Worm (Caenorhabditis elegans) whole organism, L1 larva: Measurements from ENCODE around the gene F01F1.14.
A peak's percentile ranks its signal among the peaks of the same experiment; 100 is the strongest.

ENCODE experiments used
- C04F5.9 ChIP-seq: sonication (generic microtip); optimal IDR thresholded peaks from 2 replicates; lab custom pipeline; 2016; ENCODE audit warnings: missing genetic modification characterization, missing compliant biosample characterization
- C16A3.4 ChIP-seq: fragments of 150-350 bp; optimal IDR thresholded peaks from 2 replicates; lab custom pipeline; 2014; ENCODE audit warnings: missing biosample characterization, missing genetic modification characterization
- aha-1 ChIP-seq: fragments of 150-350 bp; optimal IDR thresholded peaks from 2 replicates; lab custom pipeline; 2014; ENCODE audit warnings: missing biosample characterization, missing genetic modification characterization
- blmp-1 ChIP-seq: fragments of 150-350 bp; optimal IDR thresholded peaks from 2 replicates; lab custom pipeline; 2014; ENCODE audit warnings: missing biosample characterization, missing genetic modification characterization
- ceh-82 ChIP-seq, 3 experiments: fragments of 150-350 bp in 1 of 3; sonication (generic microtip) in 2 of 3; optimal IDR thresholded peaks; 2 replicates each; lab custom pipeline; 2014 to 2017; ENCODE audit warnings: missing biosample characterization in 3 of 3, missing genetic modification characterization in 3 of 3
- ceh-88 ChIP-seq: fragments of 200-800 bp; sonication (Bioruptor generic); IDR thresholded peaks from 2 replicates; pipeline ENCODE4 v1.3.6; 2022; ENCODE audit warnings: missing genetic modification characterization, missing compliant biosample characterization
- dpl-1 ChIP-seq, 3 experiments: fragments of 150-350 bp in 2 of 3; sonication (generic microtip) in 1 of 3; optimal IDR thresholded peaks; 2 replicates each; lab custom pipeline; 2014 to 2017; ENCODE audit warnings: missing biosample characterization in 3 of 3, missing genetic modification characterization in 3 of 3, missing genetic modification reagents in 3 of 3
- efl-1 ChIP-seq, 4 experiments: fragments of 150-350 bp; optimal IDR thresholded peaks in 3 of 4; peaks in 1 of 4; 1 replicate in 1 of 4; 2 replicates in 3 of 4; lab custom pipeline; 2014; ENCODE audit warnings: missing biosample characterization in 2 of 4, missing genetic modification characterization in 2 of 4, missing genetic modification reagents in 2 of 4
- efl-3 ChIP-seq: fragments of 200-800 bp; sonication (Bioruptor generic); optimal IDR thresholded peaks from 2 replicates; lab custom pipeline; 2018; ENCODE audit warnings: mild to moderate bottlenecking, missing genetic modification characterization, missing compliant biosample characterization
- elt-2 ChIP-seq: sonication (generic microtip); optimal IDR thresholded peaks from 2 replicates; lab custom pipeline; 2016; ENCODE audit warnings: missing genetic modification characterization, mild to moderate bottlenecking, inconsistent platforms, missing compliant biosample characterization, missing genetic modification reagents
- ets-5 ChIP-seq: fragments of 200-800 bp; sonication (Bioruptor generic); IDR thresholded peaks from 2 replicates; pipeline ENCODE4 v1.3.6; 2022; ENCODE audit warnings: missing genetic modification characterization, missing compliant biosample characterization
- fkh-10 ChIP-seq: sonication (generic microtip); optimal IDR thresholded peaks from 2 replicates; lab custom pipeline; 2017; ENCODE audit warnings: missing biosample characterization, missing genetic modification reagents, missing genetic modification characterization
- fkh-8 ChIP-seq: sonication (generic microtip); optimal IDR thresholded peaks from 2 replicates; lab custom pipeline; 2016; ENCODE audit warnings: mild to moderate bottlenecking, missing genetic modification characterization, missing compliant biosample characterization
- fos-1 ChIP-seq: fragments of 150-350 bp; optimal IDR thresholded peaks from 2 replicates; lab custom pipeline; 2014; ENCODE audit warnings: missing biosample characterization, missing genetic modification characterization
- hlh-17 ChIP-seq: fragments of 200-800 bp; sonication (Bioruptor generic); optimal IDR thresholded peaks from 2 replicates; lab custom pipeline; 2018; ENCODE audit warnings: missing genetic modification characterization, mild to moderate bottlenecking, missing compliant biosample characterization, moderate library complexity, borderline replicate concordance
- hlh-4 ChIP-seq: sonication (generic microtip); optimal IDR thresholded peaks from 2 replicates; lab custom pipeline; 2016; ENCODE audit warnings: mild to moderate bottlenecking, missing genetic modification characterization, missing compliant biosample characterization
- hpl-2 ChIP-seq: fragments of 150-350 bp; optimal IDR thresholded peaks from 2 replicates; lab custom pipeline; 2014; ENCODE audit warnings: missing biosample characterization, missing genetic modification reagents, missing genetic modification characterization
- irx-1 ChIP-seq: sonication (generic microtip); optimal IDR thresholded peaks from 2 replicates; lab custom pipeline; 2016; ENCODE audit warnings: missing genetic modification characterization, missing compliant biosample characterization
- lin-14 ChIP-seq: fragments of 200-800 bp; sonication (Bioruptor generic); optimal IDR thresholded peaks from 2 replicates; lab custom pipeline; 2018; ENCODE audit warnings: mild to moderate bottlenecking, missing genetic modification characterization, moderate library complexity, missing compliant biosample characterization
- lin-15B ChIP-seq: fragments of 150-350 bp; sonication (generic microtip); optimal IDR thresholded peaks from 3 replicates; lab custom pipeline; 2014; ENCODE audit warnings: missing biosample characterization, missing genetic modification characterization
- lin-35 ChIP-seq, 2 experiments: fragments of 150-350 bp; optimal IDR thresholded peaks; 2 replicates each; lab custom pipeline; 2014; ENCODE audit warnings: missing biosample characterization in 2 of 2, missing genetic modification characterization in 2 of 2, missing genetic modification reagents in 2 of 2
- lsy-2 ChIP-seq, 2 experiments: fragments of 150-350 bp; optimal IDR thresholded peaks; 2 replicates each; lab custom pipeline; 2014; ENCODE audit warnings: missing biosample characterization in 2 of 2, missing genetic modification characterization in 2 of 2
- mdl-1 ChIP-seq, 2 experiments: fragments of 150-350 bp; optimal IDR thresholded peaks; 2 replicates each; lab custom pipeline; 2014 to 2017; ENCODE audit warnings: missing biosample characterization in 2 of 2, missing genetic modification characterization in 2 of 2, inconsistent platforms in 1 of 2
- nhr-11 ChIP-seq: fragments of 150-350 bp; optimal IDR thresholded peaks from 2 replicates; lab custom pipeline; 2014; ENCODE audit warnings: missing biosample characterization, missing genetic modification characterization
- nhr-19 ChIP-seq: fragments of 200-800 bp; sonication (Bioruptor generic); conservative IDR thresholded peaks from 2 replicates; pipeline ENCODE4 v1.3.6; 2022; ENCODE audit warnings: missing genetic modification characterization, missing compliant biosample characterization
- nhr-20 ChIP-seq: sonication (generic microtip); optimal IDR thresholded peaks from 2 replicates; lab custom pipeline; 2016; ENCODE audit warnings: mild to moderate bottlenecking, missing genetic modification characterization, missing compliant biosample characterization
- nhr-47 ChIP-seq: sonication (generic microtip); optimal IDR thresholded peaks from 2 replicates; lab custom pipeline; 2016; ENCODE audit warnings: mild to moderate bottlenecking, missing genetic modification characterization, moderate library complexity, missing compliant biosample characterization
- nhr-71 ChIP-seq: sonication (generic microtip); optimal IDR thresholded peaks from 2 replicates; lab custom pipeline; 2016; ENCODE audit warnings: mild to moderate bottlenecking, missing genetic modification characterization, moderate library complexity, missing compliant biosample characterization
- nhr-76 ChIP-seq: sonication (generic microtip); optimal IDR thresholded peaks from 2 replicates; lab custom pipeline; 2017; ENCODE audit warnings: missing biosample characterization, missing genetic modification characterization
- nhr-77 ChIP-seq: fragments of 150-350 bp; optimal IDR thresholded peaks from 2 replicates; lab custom pipeline; 2014; ENCODE audit warnings: missing biosample characterization, missing genetic modification characterization
- nhr-85 ChIP-seq: sonication (generic microtip); peaks from one replicate; lab custom pipeline; 2016; ENCODE audit warnings: missing genetic modification characterization, inconsistent platforms, missing compliant biosample characterization
- nhr-90 ChIP-seq: sonication (generic microtip); optimal IDR thresholded peaks from 2 replicates; lab custom pipeline; 2016; ENCODE audit warnings: mild to moderate bottlenecking, missing genetic modification characterization, missing compliant biosample characterization; ENCODE audit not compliant: poor library complexity
- pag-3 ChIP-seq: sonication (generic microtip); optimal IDR thresholded peaks from 2 replicates; lab custom pipeline; 2017; ENCODE audit warnings: missing genetic modification characterization, mild to moderate bottlenecking, missing compliant biosample characterization, antibody characterized with exemption, borderline replicate concordance; ENCODE audit not compliant: insufficient read depth
- pax-3 ChIP-seq: fragments of 200-800 bp; sonication (Bioruptor generic); optimal IDR thresholded peaks from 2 replicates; lab custom pipeline; 2018; ENCODE audit warnings: mild to moderate bottlenecking, missing genetic modification characterization, moderate library complexity, missing compliant biosample characterization
- pqm-1 ChIP-seq: sonication (generic microtip); optimal IDR thresholded peaks from 3 replicates; lab custom pipeline; 2017; ENCODE audit warnings: missing biosample characterization, missing genetic modification characterization
- rnt-1 ChIP-seq: sonication (generic microtip); optimal IDR thresholded peaks from 2 replicates; lab custom pipeline; 2016; ENCODE audit warnings: mild to moderate bottlenecking, missing genetic modification characterization, moderate library complexity, missing compliant biosample characterization
- snpc-4 ChIP-seq: fragments of 150-350 bp; optimal IDR thresholded peaks from 2 replicates; lab custom pipeline; 2014; ENCODE audit warnings: missing biosample characterization, missing genetic modification characterization
- snu-23 ChIP-seq: sonication (generic microtip); optimal IDR thresholded peaks from 2 replicates; lab custom pipeline; 2016; ENCODE audit warnings: missing genetic modification characterization, missing compliant biosample characterization
- sup-37 ChIP-seq: fragments of 200-800 bp; sonication (Bioruptor generic); optimal IDR thresholded peaks from 2 replicates; lab custom pipeline; 2018; ENCODE audit warnings: mild to moderate bottlenecking, missing genetic modification characterization, missing compliant biosample characterization
- swsn-7 ChIP-seq: sonication (generic microtip); optimal IDR thresholded peaks from 2 replicates; lab custom pipeline; 2016; ENCODE audit warnings: missing genetic modification characterization, missing compliant biosample characterization
- vab-15 ChIP-seq: sonication (generic microtip); optimal IDR thresholded peaks from 2 replicates; lab custom pipeline; 2017; ENCODE audit warnings: missing genotype, mild to moderate bottlenecking, missing genetic modification characterization, missing compliant biosample characterization
- zag-1 ChIP-seq: fragments of 150-350 bp; optimal IDR thresholded peaks from 2 replicates; lab custom pipeline; 2014; ENCODE audit warnings: missing biosample characterization, missing genetic modification characterization
- zip-4 ChIP-seq: fragments of 200-800 bp; sonication (Bioruptor generic); optimal IDR thresholded peaks from 2 replicates; lab custom pipeline; 2018; ENCODE audit warnings: mild to moderate bottlenecking, missing genetic modification characterization, moderate library complexity, missing compliant biosample characterization

F01F1.14 gene

ce11 chrIII:5915926-5916325 is 33.2 kb upstream of the F01F1.14 start:
- TF ChIP-seq pag-3 (no peak), C16A3.4 (no peak), zag-1 (tag; lab: Kevin White, UChicago) (no peak), nhr-90 (tag; lab: Kevin White, UChicago) (no peak), lin-35 (GFP tag; optimal IDR thresholded peaks at IDR 0.05; lab: Kevin White, UChicago) (peak in 1 of 2 experiments; percentile 31), sup-37 (no peak), swsn-7 (tag; lab: Kevin White, UChicago) (no peak), lin-14 (GFP tag; lab: Kevin White, UChicago) (no peak), fkh-10 (no peak), hpl-2 (GFP tag; lab: Kevin White, UChicago) (no peak), snpc-4 (tag; lab: Kevin White, UChicago) (no peak), elt-2 (tag; lab: Kevin White, UChicago) (peak; percentile 34), efl-1 (optimal IDR thresholded peaks at IDR 0.05; lab: Kevin White, UChicago) (no peak), efl-1 (GFP tag; optimal IDR thresholded peaks at IDR 0.05 in 1 of 2; lab: Kevin White, UChicago) (peak in 1 of 2 experiments; percentile 55), ceh-88 (no peak), irx-1 (no peak)

ce11 chrIII:5914717-5915116 is 32.0 kb upstream of the F01F1.14 start:
- TF ChIP-seq pqm-1 (tag; lab: Kevin White, UChicago): no peak
- TF ChIP-seq aha-1: no peak
- TF ChIP-seq nhr-71 (tag; lab: Kevin White, UChicago): no peak
- peak; percentile 14 for TF ChIP-seq elt-2 (tag; lab: Kevin White, UChicago)
- no peak for TF ChIP-seq hlh-4 (tag; lab: Kevin White, UChicago)

DNA sequence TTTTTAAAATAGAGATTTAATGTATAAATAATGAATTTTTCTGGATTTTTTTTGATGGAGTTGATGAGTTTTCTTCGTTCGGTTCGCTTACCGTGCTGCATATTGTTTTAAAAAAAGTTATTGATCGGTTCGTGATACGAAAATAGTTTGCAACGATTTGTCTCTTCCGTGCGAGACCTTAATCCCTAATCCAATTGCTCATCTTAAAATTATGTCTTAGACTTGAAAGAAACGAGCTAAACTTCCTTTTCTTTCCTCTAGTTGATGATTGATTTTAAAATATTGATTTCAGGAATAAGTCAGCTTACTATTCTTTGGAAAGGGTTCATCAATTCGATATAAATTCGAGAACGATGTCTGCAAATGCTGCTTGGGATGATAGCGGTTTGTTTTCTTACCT is 25.7 kb upstream of the F01F1.14 start, which contains the start of gene C28H8.3:
TSS of gene C28H8.3 (plus strand) at position 293 of the 400 bp plus-strand sequence.
- TF ChIP-seq fos-1 (tag; lab: Kevin White, UChicago) (no peak), efl-3 (no peak), mdl-1 (tag; optimal IDR thresholded peaks at IDR 0.05; lab: Kevin White, UChicago) (no peak), aha-1 (no peak), nhr-19 (GFP tag; lab: Robert Waterston, UW) (no peak), ceh-88 (no peak), lsy-2 (tag; optimal IDR thresholded peaks at IDR 0.05; lab: Kevin White, UChicago) (no peak), fkh-8 (tag; lab: Kevin White, UChicago) (no peak), zip-4 (GFP tag; lab: Kevin White, UChicago) (no peak), lin-15B (tag; lab: Kevin White, UChicago) (no peak), pag-3 (no peak), dpl-1 (GFP tag; optimal IDR thresholded peaks at IDR 0.05; lab: Kevin White, UChicago) (no peak), nhr-11 (tag; lab: Kevin White, UChicago) (no peak), pax-3 (tag; lab: Kevin White, UChicago) (no peak), hpl-2 (GFP tag; lab: Kevin White, UChicago) (no peak)

- TF ChIP-seq mdl-1 (tag; optimal IDR thresholded peaks at IDR 0.05; lab: Kevin White, UChicago): no peak
- peak; percentile 30 for TF ChIP-seq blmp-1 (tag; lab: Kevin White, UChicago)
- no peak for TF ChIP-seq nhr-20
- TF ChIP-seq nhr-77 (tag; lab: Kevin White, UChicago): no peak
- TF ChIP-seq sup-37: no peak
- peak; percentile 43 for TF ChIP-seq nhr-85 (tag; lab: Kevin White, UChicago)
- no peak for TF ChIP-seq efl-1 (optimal IDR thresholded peaks at IDR 0.05; lab: Kevin White, UChicago)
- TF ChIP-seq efl-1 (GFP tag; optimal IDR thresholded peaks at IDR 0.05 in 1 of 2; lab: Kevin White, UChicago): peak in 1 of 2 experiments; percentile 31
Observed at ce11 chrIII:5906749-5907148, 24.0 kb upstream of the F01F1.14 start, which contains the start of gene erd-2.2. Gene erd-2.2, plus strand, starts transcription at chrIII:5907049.

- TF ChIP-seq ceh-82 (tag; optimal IDR thresholded peaks at IDR 0.05; lab: Kevin White, UChicago) (no peak), nhr-71 (tag; lab: Kevin White, UChicago) (peak; percentile 38), dpl-1 (GFP tag; optimal IDR thresholded peaks at IDR 0.05; lab: Kevin White, UChicago) (peak; percentile 25 to 52 (median 37)), rnt-1 (tag; lab: Kevin White, UChicago) (peak; percentile 50), lsy-2 (tag; optimal IDR thresholded peaks at IDR 0.05; lab: Kevin White, UChicago) (peak; percentile 22 to 42), hlh-17 (no peak), nhr-47 (peak; percentile 7), snu-23 (GFP tag; lab: Kevin White, UChicago) (peak; percentile 35), lin-14 (GFP tag; lab: Kevin White, UChicago) (peak; percentile 43), ets-5 (GFP tag; lab: Robert Waterston, UW) (no peak), C04F5.9 (tag; lab: Kevin White, UChicago) (no peak), zip-4 (GFP tag; lab: Kevin White, UChicago) (no peak), efl-1 (optimal IDR thresholded peaks at IDR 0.05; lab: Kevin White, UChicago) (peak; percentile 42 to 47), efl-1 (GFP tag; optimal IDR thresholded peaks at IDR 0.05 in 1 of 2; lab: Kevin White, UChicago) (peak; percentile 31 to 93), vab-15 (no peak), mdl-1 (tag; optimal IDR thresholded peaks at IDR 0.05; lab: Kevin White, UChicago) (no peak), nhr-76 (tag; lab: Kevin White, UChicago) (no peak), lin-35 (GFP tag; optimal IDR thresholded peaks at IDR 0.05; lab: Kevin White, UChicago) (peak; percentile 36 to 54)
Observed at ce11 chrIII:5906059-5906458, 23.3 kb upstream of the F01F1.14 start, which contains the start of gene dpff-1. Gene dpff-1, minus strand, starts transcription at chrIII:5906346.
